Worm (Caenorhabditis elegans): ENCODE data around the gene ZK1320.11.

DNA sequence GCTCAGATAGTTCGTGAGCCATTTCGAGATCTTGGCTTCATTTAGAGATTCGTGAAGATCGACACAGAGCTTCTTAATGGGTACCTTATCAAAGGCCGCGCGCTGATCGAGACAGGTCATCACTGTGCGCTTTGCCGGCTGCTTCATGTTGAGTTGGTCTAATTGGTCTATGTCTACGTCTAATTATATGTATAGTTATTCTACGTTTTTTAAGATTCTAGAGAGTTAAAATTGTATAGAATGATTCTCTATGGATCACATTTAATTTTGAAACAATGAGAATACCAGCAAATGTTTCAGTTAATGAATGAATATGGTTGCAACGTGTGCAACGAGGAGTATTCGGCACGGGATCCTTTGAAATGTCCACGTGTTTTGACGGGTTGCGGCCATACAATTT, 7.3 kb downstream of the ZK1320.11 start, which contains the start of gene arc-1:
- no peak for TF ChIP-seq F49E8.2 (tag; optimal IDR thresholded peaks at IDR 0.05; ENCODE audit: insufficient read depth)
- TF ChIP-seq ztf-3 (GFP tag; optimal IDR thresholded peaks at IDR 0.05): no peak
